Fruit fly (Drosophila melanogaster): ENCODE results near the gene Gcn2.
A peak's percentile ranks its signal among the peaks of the same experiment; 100 is the strongest.

Gene Gcn2

dm6 chr3R:31420675-31421074 lies 25.2 kb downstream of the Gcn2 start (continued):
- no peak for TF ChIP-seq CG5245 (GFP tag; optimal IDR thresholded peaks at IDR 0.05)
- peak; percentile 58 for TF ChIP-seq B-H2 (GFP tag; optimal IDR thresholded peaks at IDR 0.05)
- TF ChIP-seq exex (tag; optimal IDR thresholded peaks at IDR 0.05) = no peak
- no peak for TF ChIP-seq CG18476 (GFP tag; optimal IDR thresholded peaks at IDR 0.05)
- TF ChIP-seq tap (tag; optimal IDR thresholded peaks at IDR 0.05) = no peak
- no peak for TF ChIP-seq lola (GFP tag; optimal IDR thresholded peaks at IDR 0.05)
- TF ChIP-seq E2f1 (GFP tag; IDR thresholded peaks at IDR 0.05) = no peak
- TF ChIP-seq CG2199 (GFP tag; IDR thresholded peaks at IDR 0.05) = no peak
- no peak for TF ChIP-seq wdn (GFP tag; IDR thresholded peaks at IDR 0.05)
- TF ChIP-seq br (optimal IDR thresholded peaks at IDR 0.05) = no peak
- no peak for TF ChIP-seq sisA (GFP tag; IDR thresholded peaks at IDR 0.05)
- no peak for TF ChIP-seq pnt (GFP tag; optimal IDR thresholded peaks at IDR 0.05)
- no peak for TF ChIP-seq HmgD (GFP tag; optimal IDR thresholded peaks at IDR 0.05)
- no peak for TF ChIP-seq CG10565 (GFP tag; optimal IDR thresholded peaks at IDR 0.05)
- TF ChIP-seq CG6175 (GFP tag; IDR thresholded peaks at IDR 0.05) = 0 out of 3 replicates have a peak, but pooled peaks have one; percentile 47
- no peak for TF ChIP-seq HLH4C (GFP tag; IDR thresholded peaks at IDR 0.05; ENCODE audit: partially characterized antibody)
- TF ChIP-seq rib (GFP tag; IDR thresholded peaks at IDR 0.05) = 0 out of 2 replicates have a peak, but pooled peaks have one; percentile 52
- peak; percentile 17 for TF ChIP-seq CG2120 (GFP tag; optimal IDR thresholded peaks at IDR 0.05)
- no peak for TF ChIP-seq lab (GFP tag; optimal IDR thresholded peaks at IDR 0.05)
- peak; percentile 43 for TF ChIP-seq NFAT (GFP tag; IDR thresholded peaks at IDR 0.05)
- TF ChIP-seq CG31224 (GFP tag; IDR thresholded peaks at IDR 0.05) = no peak
- no peak for TF ChIP-seq mam (GFP tag; optimal IDR thresholded peaks at IDR 0.05)
- TF ChIP-seq NC2β (GFP tag; optimal IDR thresholded peaks at IDR 0.05) = no peak
- no peak for TF ChIP-seq Dad (GFP tag; optimal IDR thresholded peaks at IDR 0.05)
- TF ChIP-seq CG12219 (GFP tag; optimal IDR thresholded peaks at IDR 0.05) = no peak
- TF ChIP-seq CoRest (tag; optimal IDR thresholded peaks at IDR 0.05) = no peak
- TF ChIP-seq CG10366 (GFP tag; IDR thresholded peaks at IDR 0.05) = no peak
- no peak for TF ChIP-seq Nf-YA (GFP tag; IDR thresholded peaks at IDR 0.05)
- TF ChIP-seq dm (GFP tag; optimal IDR thresholded peaks at IDR 0.05) = no peak
- no peak for TF ChIP-seq dmrt11E (tag; optimal IDR thresholded peaks at IDR 0.05)
- no peak for TF ChIP-seq usp (GFP tag; optimal IDR thresholded peaks at IDR 0.05)
- TF ChIP-seq Bgb (GFP tag; IDR thresholded peaks at IDR 0.05; ENCODE audit: partially characterized antibody) = no peak
- no peak for TF ChIP-seq zen2 (GFP tag; IDR thresholded peaks at IDR 0.05; ENCODE audit: partially characterized antibody)
- no peak for TF ChIP-seq CkIIα-i1 (GFP tag; IDR thresholded peaks at IDR 0.05)
- TF ChIP-seq Antp (GFP tag; optimal IDR thresholded peaks at IDR 0.05) = no peak
- TF ChIP-seq CG30431 (GFP tag; optimal IDR thresholded peaks at IDR 0.05) = no peak
- no peak for TF ChIP-seq CG17186 (GFP tag; optimal IDR thresholded peaks at IDR 0.05)
- peak; percentile 45; the same call in 1 of the 2 replicates for TF ChIP-seq vvl (GFP tag; IDR thresholded peaks at IDR 0.05)
- TF ChIP-seq CG17802 (tag; optimal IDR thresholded peaks at IDR 0.05) = no peak
- TF ChIP-seq salm (tag; optimal IDR thresholded peaks at IDR 0.05) = no peak
- no peak for TF ChIP-seq inv (GFP tag; IDR thresholded peaks at IDR 0.05; ENCODE audit: partially characterized antibody)
- TF ChIP-seq CG16813 (GFP tag; IDR thresholded peaks at IDR 0.05; ENCODE audit: partially characterized antibody) = no peak
- no peak for TF ChIP-seq zfh1 (GFP tag; IDR thresholded peaks at IDR 0.05)
- no peak for TF ChIP-seq Kr (GFP tag; optimal IDR thresholded peaks at IDR 0.05)
- TF ChIP-seq Rfx (GFP tag; IDR thresholded peaks at IDR 0.05) = peak; percentile 37; the same call in 1 of the 2 replicates
- TF ChIP-seq fd96Cb (tag; optimal IDR thresholded peaks at IDR 0.05) = no peak
- TF ChIP-seq pros (GFP tag; optimal IDR thresholded peaks at IDR 0.05) = no peak
- TF ChIP-seq cwo (GFP tag; optimal IDR thresholded peaks at IDR 0.05) = no peak
- TF ChIP-seq crol (GFP tag; IDR thresholded peaks at IDR 0.05) = peak; percentile 55
- peak; percentile 12 for TF ChIP-seq bcd (GFP tag; optimal IDR thresholded peaks at IDR 0.05)
- peak; percentile 20 for TF ChIP-seq CG18599 (GFP tag; optimal IDR thresholded peaks at IDR 0.05)
- no peak for TF ChIP-seq CG17385 (GFP tag; optimal IDR thresholded peaks at IDR 0.05)

Data from whole organism, embryonic.